Fruit fly (Drosophila melanogaster): ENCODE results near the gene CG33203.

dm6 chr3R:28888561-28889426 is 1.3 kb upstream of the CG33203 start:
- TF ChIP-seq CG8119 (GFP tag; IDR thresholded peaks at IDR 0.05) (peak; percentile 54; the same call in 2 of the 3 replicates), salr (GFP tag; optimal IDR thresholded peaks at IDR 0.05) (peak; percentile 8 to 22), Hr4 (GFP tag; optimal IDR thresholded peaks at IDR 0.05) (peak; percentile 86), CG6854 (GFP tag; optimal IDR thresholded peaks at IDR 0.05) (no peak), CG9139 (GFP tag; optimal IDR thresholded peaks at IDR 0.05) (no peak), Eip78C (GFP tag) (peak; percentile 92), CG16779 (tag; optimal IDR thresholded peaks at IDR 0.05) (peak; percentile 15), CG6163 (GFP tag; IDR thresholded peaks at IDR 0.05) (peak; percentile 78), Sox14 (GFP tag; optimal IDR thresholded peaks at IDR 0.05) (peak; percentile 87)

Measured in whole organism, prepupa.